Worm (Caenorhabditis elegans) whole organism, young adult: ENCODE measurements around the gene C06A8.8.

Experiments
- B0019.2 ChIP-seq: fragments of 200-800 bp; sonication (Bioruptor generic); conservative IDR thresholded peaks from 2 replicates; pipeline ENCODE4 v1.3.6; 2022; ENCODE audit warnings: missing genetic modification reagents, missing genetic modification characterization, missing compliant biosample characterization
- F23B12.7 ChIP-seq: sonication (generic microtip); optimal IDR thresholded peaks from 2 replicates; lab custom pipeline; 2017; ENCODE audit warnings: missing genetic modification characterization, mild to moderate bottlenecking, missing compliant biosample characterization, antibody characterized with exemption, moderate library complexity; ENCODE audit not compliant: insufficient read depth
- F49E8.2 ChIP-seq: sonication (generic microtip); optimal IDR thresholded peaks from 3 replicates; lab custom pipeline; 2017; ENCODE audit warnings: missing genetic modification characterization, mild to moderate bottlenecking, missing compliant biosample characterization, antibody characterized with exemption, moderate library complexity; ENCODE audit not compliant: insufficient read depth
- F52B5.7 ChIP-seq: sonication (generic microtip); optimal IDR thresholded peaks from 2 replicates; lab custom pipeline; 2016; ENCODE audit warnings: mild to moderate bottlenecking, missing genetic modification characterization, missing compliant biosample characterization
- K11D2.4 ChIP-seq: fragments of 200-800 bp; sonication (Bioruptor generic); IDR thresholded peaks from 2 replicates; pipeline ENCODE4 v1.3.6; 2022; ENCODE audit warnings: missing genetic modification reagents, missing genetic modification characterization, missing compliant biosample characterization
- akir-1 ChIP-seq: fragments of 200-800 bp; sonication (Bioruptor generic); optimal IDR thresholded peaks from 2 replicates; lab custom pipeline; 2018; ENCODE audit warnings: mild to moderate bottlenecking, missing genetic modification characterization, moderate library complexity, missing compliant biosample characterization
- ama-1 ChIP-seq, 3 experiments: fragments of 150-350 bp in 1 of 3; sonication (generic microtip) in 2 of 3; optimal IDR thresholded peaks; 2 replicates each; lab custom pipeline; 2014 to 2018; ENCODE audit warnings: missing biosample characterization in 2 of 3, missing genetic modification characterization in 2 of 3, missing genetic modification reagents in 2 of 3
- bed-2 ChIP-seq: fragments of 200-800 bp; sonication (Bioruptor generic); IDR thresholded peaks from 2 replicates; pipeline ENCODE4 v1.3.6; 2022; ENCODE audit warnings: missing genetic modification reagents, missing genetic modification characterization, missing compliant biosample characterization
- ceh-100 ChIP-seq: fragments of 200-800 bp; sonication (Bioruptor generic); IDR thresholded peaks from 2 replicates; pipeline ENCODE4 v1.3.6; 2022; ENCODE audit warnings: missing genetic modification reagents, missing genetic modification characterization, missing compliant biosample characterization
- ceh-40 ChIP-seq: fragments of 200-800 bp; sonication (Bioruptor generic); IDR thresholded peaks from 2 replicates; pipeline ENCODE4 v1.3.6; 2022; ENCODE audit warnings: missing genetic modification characterization, missing compliant biosample characterization
- ceh-91 ChIP-seq: fragments of 200-800 bp; sonication (Bioruptor generic); IDR thresholded peaks from 2 replicates; pipeline ENCODE4 v1.3.6; 2022; ENCODE audit warnings: missing genetic modification reagents, missing genetic modification characterization, missing compliant biosample characterization
- chd-7 ChIP-seq: sonication (generic microtip); optimal IDR thresholded peaks from 2 replicates; lab custom pipeline; 2016; ENCODE audit warnings: mild to moderate bottlenecking, missing genetic modification characterization, moderate library complexity, missing compliant biosample characterization
- dox-1 ChIP-seq: fragments of 200-800 bp; sonication (Bioruptor generic); IDR thresholded peaks from 2 replicates; pipeline ENCODE4 v1.3.6; 2022; ENCODE audit warnings: missing genetic modification reagents, missing genetic modification characterization, missing compliant biosample characterization
- dpff-1 ChIP-seq: sonication (generic microtip); optimal IDR thresholded peaks from 2 replicates; lab custom pipeline; 2017; ENCODE audit warnings: mild to moderate bottlenecking, missing genetic modification characterization, missing compliant biosample characterization
- ets-4 ChIP-seq: fragments of 200-800 bp; sonication (Bioruptor generic); optimal IDR thresholded peaks from 2 replicates; lab custom pipeline; 2018; ENCODE audit warnings: mild to moderate bottlenecking, missing genetic modification characterization, missing compliant biosample characterization
- gei-17 ChIP-seq: fragments of 200-800 bp; sonication (Bioruptor generic); optimal IDR thresholded peaks from 2 replicates; lab custom pipeline; 2018; ENCODE audit warnings: mild to moderate bottlenecking, missing genetic modification characterization, missing compliant biosample characterization
- let-526 ChIP-seq: fragments of 200-800 bp; sonication (Bioruptor generic); IDR thresholded peaks from 2 replicates; pipeline ENCODE4 v1.3.6; 2022; ENCODE audit warnings: missing genetic modification reagents, missing genetic modification characterization, missing compliant biosample characterization
- lin-26 ChIP-seq: fragments of 200-800 bp; sonication (Bioruptor generic); IDR thresholded peaks from 2 replicates; pipeline ENCODE4 v1.3.6; 2022; ENCODE audit warnings: missing genetic modification reagents, missing genetic modification characterization, missing compliant biosample characterization
- lir-1 ChIP-seq: fragments of 200-800 bp; sonication (Bioruptor generic); conservative IDR thresholded peaks from 2 replicates; pipeline ENCODE4 v1.3.6; 2022; ENCODE audit warnings: missing genetic modification reagents, missing genetic modification characterization, missing compliant biosample characterization
- lsl-1 ChIP-seq: fragments of 200-800 bp; sonication (Bioruptor generic); optimal IDR thresholded peaks from 2 replicates; lab custom pipeline; 2018; ENCODE audit warnings: mild to moderate bottlenecking, missing genetic modification characterization, moderate library complexity, missing compliant biosample characterization
- madf-10 ChIP-seq: sonication (generic microtip); optimal IDR thresholded peaks from 2 replicates; lab custom pipeline; 2016; ENCODE audit warnings: mild to moderate bottlenecking, missing genetic modification characterization, missing compliant biosample characterization
- madf-3 ChIP-seq: fragments of 200-800 bp; sonication (Bioruptor generic); IDR thresholded peaks from 2 replicates; pipeline ENCODE4 v1.3.6; 2022; ENCODE audit warnings: missing genetic modification reagents, missing genetic modification characterization, missing compliant biosample characterization
- nfya-1 ChIP-seq: sonication (generic microtip); optimal IDR thresholded peaks from 2 replicates; lab custom pipeline; 2017; ENCODE audit warnings: antibody characterized with exemption, missing compliant biosample characterization, missing genetic modification characterization, borderline replicate concordance; ENCODE audit not compliant: insufficient read depth
- nfya-2 ChIP-seq: fragments of 200-800 bp; sonication (Bioruptor generic); IDR thresholded peaks from 2 replicates; pipeline ENCODE4 v1.3.6; 2022; ENCODE audit warnings: missing genetic modification reagents, missing genetic modification characterization, missing compliant biosample characterization
- nfyb-1 ChIP-seq: fragments of 200-800 bp; sonication (Bioruptor generic); IDR thresholded peaks from 2 replicates; pipeline ENCODE4 v1.3.6; 2022; ENCODE audit warnings: missing genetic modification reagents, missing genetic modification characterization, missing compliant biosample characterization
- nhr-120 ChIP-seq: fragments of 200-800 bp; sonication (Bioruptor generic); IDR thresholded peaks from 2 replicates; pipeline ENCODE4 v1.3.6; 2022; ENCODE audit warnings: missing genetic modification characterization, missing compliant biosample characterization
- nhr-179 ChIP-seq: sonication (generic microtip); optimal IDR thresholded peaks from 2 replicates; lab custom pipeline; 2016; ENCODE audit warnings: mild to moderate bottlenecking, missing genetic modification characterization, missing compliant biosample characterization
- pha-4 ChIP-seq: fragments of 150-350 bp; sonication (generic microtip); optimal IDR thresholded peaks from 2 replicates; lab custom pipeline; 2014; ENCODE audit warnings: missing biosample characterization, missing genetic modification reagents, missing genetic modification characterization
- rpc-1 ChIP-seq, 2 experiments: fragments of 150-350 bp in 1 of 2; sonication (generic microtip) in 1 of 2; optimal IDR thresholded peaks; 2 replicates each; lab custom pipeline; 2014 to 2018; ENCODE audit warnings: missing biosample characterization in 1 of 2, missing genetic modification characterization in 1 of 2, missing genetic modification reagents in 1 of 2, missing genotype in 1 of 2
- snpc-3.4 ChIP-seq: sonication (generic microtip); optimal IDR thresholded peaks from 2 replicates; lab custom pipeline; 2017; ENCODE audit warnings: missing genetic modification characterization, mild to moderate bottlenecking, missing compliant biosample characterization, antibody characterized with exemption, moderate library complexity, missing genotype, missing genetic modification reagents
- zfh-2 ChIP-seq: fragments of 200-800 bp; sonication (Bioruptor generic); conservative IDR thresholded peaks from 2 replicates; pipeline ENCODE4 v1.3.6; 2022; ENCODE audit warnings: missing genetic modification reagents, missing genetic modification characterization, missing compliant biosample characterization
- ztf-18 ChIP-seq: sonication (generic microtip); optimal IDR thresholded peaks from 2 replicates; lab custom pipeline; 2016; ENCODE audit warnings: missing genotype, mild to moderate bottlenecking, missing genetic modification characterization, missing compliant biosample characterization
- ztf-6 ChIP-seq: fragments of 200-800 bp; sonication (Bioruptor generic); IDR thresholded peaks from 2 replicates; pipeline ENCODE4 v1.3.6; 2022; ENCODE audit warnings: missing genetic modification reagents, missing genetic modification characterization, missing compliant biosample characterization

Gene C06A8.8

ce11 chrII:7794222-7794621, 22.4 kb upstream of the C06A8.8 start, which contains the start of gene glr-4:
Gene glr-4 (minus strand): TSS chrII:7794322.
- TF ChIP-seq akir-1 (GFP tag; lab: Kevin White, UChicago) (no peak), chd-7 (tag; lab: Kevin White, UChicago) (no peak), nfyb-1 (no peak), rpc-1 (optimal IDR thresholded peaks at IDR 0.05; lab: Kevin White, UChicago) (no peak), rpc-1 (tag; optimal IDR thresholded peaks at IDR 0.05; lab: Kevin White, UChicago) (no peak), ztf-18 (tag; lab: Kevin White, UChicago) (no peak), zfh-2 (GFP tag; lab: Robert Waterston, UW) (no peak), dox-1 (GFP tag; lab: Robert Waterston, UW) (no peak), snpc-3.4 (no peak), ama-1 (optimal IDR thresholded peaks at IDR 0.05; lab: Kevin White, UChicago) (no peak), ama-1 (GFP tag; optimal IDR thresholded peaks at IDR 0.05; lab: Kevin White, UChicago) (no peak), pha-4 (tag; lab: Kevin White, UChicago) (no peak), dpff-1 (tag; lab: Kevin White, UChicago) (no peak)

- TF ChIP-seq dox-1 (GFP tag; lab: Robert Waterston, UW), result no peak
- TF ChIP-seq lsl-1 (GFP tag; lab: Kevin White, UChicago), result no peak
- no peak for TF ChIP-seq ceh-100 (GFP tag; lab: Robert Waterston, UW)
- TF ChIP-seq F23B12.7 (tag; lab: Kevin White, UChicago), result no peak
- no peak for TF ChIP-seq madf-10 (tag; lab: Kevin White, UChicago)
- no peak for TF ChIP-seq F49E8.2 (tag; lab: Kevin White, UChicago)
- no peak for TF ChIP-seq B0019.2 (GFP tag; lab: Robert Waterston, UW)
- no peak for TF ChIP-seq let-526 (GFP tag; lab: Robert Waterston, UW)
- TF ChIP-seq snpc-3.4, result no peak
- no peak for TF ChIP-seq ceh-91 (GFP tag; lab: Robert Waterston, UW)
- no peak for TF ChIP-seq madf-3 (GFP tag; lab: Robert Waterston, UW)
- no peak for TF ChIP-seq lir-1 (GFP tag; lab: Robert Waterston, UW)
- no peak for TF ChIP-seq akir-1 (GFP tag; lab: Kevin White, UChicago)
- no peak for TF ChIP-seq ceh-40 (GFP tag; lab: Robert Waterston, UW)
- TF ChIP-seq ztf-6, result no peak
- no peak for TF ChIP-seq K11D2.4
- TF ChIP-seq lin-26, result no peak
Measured at ce11 chrII:7792514-7792913, 20.7 kb upstream of the C06A8.8 start.

- TF ChIP-seq ceh-40 (GFP tag; lab: Robert Waterston, UW) (no peak), nfya-1 (tag; lab: Kevin White, UChicago) (no peak), ets-4 (GFP tag; lab: Kevin White, UChicago) (no peak), ama-1 (optimal IDR thresholded peaks at IDR 0.05; lab: Kevin White, UChicago) (no peak), ama-1 (GFP tag; optimal IDR thresholded peaks at IDR 0.05; lab: Kevin White, UChicago) (no peak), nhr-179 (no peak), gei-17 (GFP tag; lab: Kevin White, UChicago) (no peak), F52B5.7 (no peak), madf-10 (tag; lab: Kevin White, UChicago) (no peak), nfya-2 (GFP tag; lab: Robert Waterston, UW) (no peak), nhr-120 (GFP tag; lab: Robert Waterston, UW) (no peak), bed-2 (no peak)
Measured at ce11 chrII:7791408-7792050, 19.7 kb upstream of the C06A8.8 start.
